Worm (Caenorhabditis elegans) whole organism, midembryonic: ENCODE results near the gene bcf-1.

ENCODE experiments used
- T22C8.4 ChIP-seq: fragments of 200-800 bp; sonication (Bioruptor generic); IDR thresholded peaks from 2 replicates; pipeline ENCODE4 v1.3.6; 2022; ENCODE audit warnings: missing genetic modification characterization, missing compliant biosample characterization
- cog-1 ChIP-seq: sonication (generic microtip); optimal IDR thresholded peaks from 2 replicates; lab custom pipeline; 2016; ENCODE audit warnings: missing genetic modification characterization, missing compliant biosample characterization
- flt-1 ChIP-seq: fragments of 200-800 bp; sonication (Bioruptor generic); IDR thresholded peaks from 2 replicates; pipeline ENCODE4 v1.3.6; 2022; ENCODE audit warnings: missing genetic modification characterization, missing compliant biosample characterization
- klf-2 ChIP-seq: fragments of 200-800 bp; sonication (Bioruptor generic); conservative IDR thresholded peaks from 2 replicates; pipeline ENCODE4 v1.3.6; 2022; ENCODE audit warnings: missing genetic modification reagents, missing genetic modification characterization, missing compliant biosample characterization
- med-1 ChIP-seq: sonication (generic microtip); optimal IDR thresholded peaks from 2 replicates; lab custom pipeline; 2017; ENCODE audit warnings: missing genetic modification characterization, mild to moderate bottlenecking, missing compliant biosample characterization, antibody characterized with exemption, missing genetic modification reagents; ENCODE audit not compliant: insufficient read depth
- ref-1 ChIP-seq: fragments of 200-800 bp; sonication (Bioruptor generic); conservative IDR thresholded peaks from 2 replicates; pipeline ENCODE4 v1.3.6; 2022; ENCODE audit warnings: missing genetic modification reagents, missing genetic modification characterization, missing compliant biosample characterization
- tab-1 ChIP-seq: fragments of 200-800 bp; sonication (Bioruptor generic); IDR thresholded peaks from 2 replicates; pipeline ENCODE4 v1.3.6; 2022; ENCODE audit warnings: missing genetic modification characterization, missing compliant biosample characterization
- ztf-23 ChIP-seq: fragments of 200-800 bp; sonication (Bioruptor generic); IDR thresholded peaks from 2 replicates; pipeline ENCODE4 v1.3.6; 2022; ENCODE audit warnings: missing genetic modification reagents, missing genetic modification characterization, missing compliant biosample characterization
- ztf-29 ChIP-seq: fragments of 200-800 bp; sonication (Bioruptor generic); IDR thresholded peaks from 2 replicates; pipeline ENCODE4 v1.3.6; 2022; ENCODE audit warnings: missing genetic modification reagents, missing genetic modification characterization, missing compliant biosample characterization

The bcf-1 gene

DNA sequence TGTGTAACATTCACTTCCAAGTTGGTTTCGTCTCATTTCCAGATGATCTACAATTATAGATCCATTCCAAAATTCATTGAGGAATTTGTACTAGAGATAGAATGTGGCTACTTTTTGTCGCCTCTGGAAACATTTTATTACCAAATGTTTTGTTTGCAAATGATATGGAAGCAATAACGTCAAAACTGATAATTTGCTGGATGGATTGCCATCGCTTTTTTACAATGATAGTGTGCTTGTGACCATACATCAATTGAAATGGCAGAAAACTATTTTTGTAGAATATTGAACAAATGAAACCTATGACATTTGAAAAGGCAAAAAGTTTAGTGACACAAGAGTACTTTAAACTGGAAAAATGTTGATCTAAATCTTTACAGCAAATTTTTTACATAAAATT is 5.9 kb upstream of the bcf-1 start:
- TF ChIP-seq klf-2 (GFP tag; lab: Robert Waterston, UW) (no peak), T22C8.4 (GFP tag; lab: Robert Waterston, UW) (no peak), ztf-23 (GFP tag; lab: Robert Waterston, UW) (no peak), ref-1 (GFP tag; lab: Robert Waterston, UW) (no peak), cog-1 (tag; lab: Kevin White, UChicago) (no peak), med-1 (GFP tag; lab: Kevin White, UChicago) (no peak)

DNA sequence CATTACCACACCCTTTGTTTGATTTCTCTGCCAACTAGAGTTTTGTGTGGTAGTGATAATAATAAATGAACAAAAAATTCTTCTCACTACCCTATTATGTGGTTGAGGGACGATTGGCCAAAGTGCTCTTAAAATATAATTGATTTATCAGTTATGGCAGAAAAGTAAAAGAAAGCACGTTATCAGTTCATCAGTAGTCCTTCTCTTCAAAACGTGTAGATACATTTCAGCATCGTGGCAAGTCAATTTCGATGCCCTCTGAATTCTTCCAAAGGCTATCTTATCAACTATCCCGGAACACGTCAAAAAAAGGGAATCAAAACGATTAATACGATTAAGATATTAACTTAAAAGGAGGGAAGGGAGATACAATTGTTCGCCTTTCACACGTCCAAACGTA is 4.5 kb upstream of the bcf-1 start:
- no peak for TF ChIP-seq ref-1 (GFP tag; lab: Robert Waterston, UW)
- no peak for TF ChIP-seq ztf-29 (GFP tag; lab: Robert Waterston, UW)
- no peak for TF ChIP-seq T22C8.4 (GFP tag; lab: Robert Waterston, UW)
- no peak for TF ChIP-seq med-1 (GFP tag; lab: Kevin White, UChicago)
- TF ChIP-seq klf-2 (GFP tag; lab: Robert Waterston, UW): no peak
- no peak for TF ChIP-seq ztf-23 (GFP tag; lab: Robert Waterston, UW)
- TF ChIP-seq flt-1 (GFP tag; lab: Robert Waterston, UW): no peak
- no peak for TF ChIP-seq tab-1
- TF ChIP-seq cog-1 (tag; lab: Kevin White, UChicago): no peak

DNA sequence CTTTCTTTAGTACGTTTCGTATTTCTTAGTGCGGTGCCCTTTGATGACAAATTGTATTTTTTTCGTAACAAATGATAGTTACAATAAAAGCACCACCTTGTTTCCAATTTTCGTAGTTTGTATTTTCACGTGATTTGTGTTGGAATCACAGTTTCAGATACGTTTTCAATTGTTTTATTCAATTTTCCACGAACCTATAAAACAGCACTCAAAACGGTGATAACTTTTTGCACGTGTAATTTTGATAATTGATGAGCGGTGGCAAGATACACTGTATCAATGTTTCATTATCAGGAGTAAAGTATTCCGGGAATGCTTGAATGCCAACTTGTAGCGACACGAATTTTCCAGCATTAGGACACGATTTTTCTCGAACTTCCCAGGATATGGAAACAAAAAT is 2.6 kb upstream of the bcf-1 start:
- TF ChIP-seq cog-1 (tag; lab: Kevin White, UChicago): no peak
- no peak for TF ChIP-seq klf-2 (GFP tag; lab: Robert Waterston, UW)
- TF ChIP-seq ztf-29 (GFP tag; lab: Robert Waterston, UW): no peak
- TF ChIP-seq T22C8.4 (GFP tag; lab: Robert Waterston, UW): no peak
- no peak for TF ChIP-seq ztf-23 (GFP tag; lab: Robert Waterston, UW)
- no peak for TF ChIP-seq tab-1
- TF ChIP-seq med-1 (GFP tag; lab: Kevin White, UChicago): no peak
- TF ChIP-seq ref-1 (GFP tag; lab: Robert Waterston, UW): no peak
- TF ChIP-seq flt-1 (GFP tag; lab: Robert Waterston, UW): no peak

DNA sequence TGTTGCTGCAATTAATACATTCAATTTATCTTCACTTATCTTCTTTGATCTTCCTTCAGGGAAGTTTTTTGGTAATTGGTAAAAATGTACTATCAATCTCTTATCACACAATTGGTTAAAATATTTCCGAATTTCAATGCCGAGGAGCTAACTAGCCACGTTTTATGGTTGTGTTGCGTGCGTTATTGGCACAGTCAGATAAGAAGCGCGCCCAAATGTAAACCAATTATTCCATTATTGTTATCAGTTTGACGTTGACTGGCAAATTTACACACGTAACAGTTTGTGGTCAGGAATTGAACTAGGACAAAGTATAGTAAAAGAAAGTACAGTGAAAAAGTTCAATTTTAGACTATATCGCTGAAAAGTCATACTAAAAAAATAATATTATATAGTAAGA is 996 bp downstream of the bcf-1 start:
- TF ChIP-seq cog-1 (tag; lab: Kevin White, UChicago) (no peak), ztf-23 (GFP tag; lab: Robert Waterston, UW) (no peak), klf-2 (GFP tag; lab: Robert Waterston, UW) (no peak), ref-1 (GFP tag; lab: Robert Waterston, UW) (no peak), flt-1 (GFP tag; lab: Robert Waterston, UW) (no peak), T22C8.4 (GFP tag; lab: Robert Waterston, UW) (no peak), tab-1 (no peak), med-1 (GFP tag; lab: Kevin White, UChicago) (no peak)

DNA sequence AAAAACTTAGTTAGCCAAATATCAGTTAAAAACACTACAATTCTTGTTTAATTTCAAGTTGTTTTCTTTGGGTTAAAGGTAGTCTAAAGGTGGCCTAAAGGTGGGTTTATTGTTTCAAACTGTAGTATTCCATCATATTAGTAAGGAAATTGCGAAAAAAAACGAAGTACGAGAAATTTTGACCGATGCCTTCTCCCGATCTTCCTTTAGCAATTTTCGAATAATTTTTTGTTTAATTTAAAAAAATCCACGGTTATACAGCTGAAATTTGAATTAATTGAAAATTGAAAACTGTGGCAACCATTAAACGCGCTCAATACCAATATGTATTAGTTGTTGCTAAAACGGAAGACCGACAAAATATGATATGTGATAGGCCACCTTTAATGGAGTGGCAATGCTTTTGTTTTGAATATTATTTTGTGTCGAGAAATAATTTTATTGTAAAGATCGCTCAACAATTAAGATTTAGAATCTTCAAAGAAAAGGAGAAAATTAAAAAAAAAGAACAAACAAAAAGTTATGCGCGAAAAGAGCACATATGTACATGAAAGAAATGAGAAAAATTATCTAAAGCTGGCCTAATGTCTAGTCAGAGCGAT is 7.5 kb downstream of the bcf-1 start:
- no peak for TF ChIP-seq klf-2 (GFP tag; lab: Robert Waterston, UW)
- no peak for TF ChIP-seq cog-1 (tag; lab: Kevin White, UChicago)
- no peak for TF ChIP-seq med-1 (GFP tag; lab: Kevin White, UChicago)
- no peak for TF ChIP-seq ref-1 (GFP tag; lab: Robert Waterston, UW)
- no peak for TF ChIP-seq ztf-23 (GFP tag; lab: Robert Waterston, UW)
- no peak for TF ChIP-seq flt-1 (GFP tag; lab: Robert Waterston, UW)
- TF ChIP-seq tab-1: no peak

DNA sequence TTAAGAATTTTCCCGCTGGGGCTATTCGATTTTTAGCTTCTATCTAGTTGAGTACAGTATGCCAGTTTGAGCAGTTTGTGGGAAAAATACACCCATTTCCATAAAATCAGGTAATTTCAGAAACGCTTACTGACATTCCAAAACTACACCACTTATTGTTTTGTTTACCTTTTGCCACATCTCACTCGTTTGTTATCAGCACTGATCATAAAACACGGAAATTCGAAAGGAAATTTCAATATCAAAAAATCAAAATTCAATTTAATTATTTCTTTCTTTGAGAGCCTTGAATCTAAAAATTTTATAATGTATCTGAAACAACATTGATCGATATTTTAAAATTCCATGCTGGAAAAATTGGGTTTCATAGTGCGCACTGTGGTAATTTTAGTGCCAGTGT is 8.1 kb downstream of the bcf-1 start:
- TF ChIP-seq cog-1 (tag; lab: Kevin White, UChicago) (no peak), T22C8.4 (GFP tag; lab: Robert Waterston, UW) (no peak), klf-2 (GFP tag; lab: Robert Waterston, UW) (no peak), ztf-29 (GFP tag; lab: Robert Waterston, UW) (no peak), flt-1 (GFP tag; lab: Robert Waterston, UW) (no peak), med-1 (GFP tag; lab: Kevin White, UChicago) (no peak), ztf-23 (GFP tag; lab: Robert Waterston, UW) (no peak), tab-1 (no peak), ref-1 (GFP tag; lab: Robert Waterston, UW) (no peak)

DNA sequence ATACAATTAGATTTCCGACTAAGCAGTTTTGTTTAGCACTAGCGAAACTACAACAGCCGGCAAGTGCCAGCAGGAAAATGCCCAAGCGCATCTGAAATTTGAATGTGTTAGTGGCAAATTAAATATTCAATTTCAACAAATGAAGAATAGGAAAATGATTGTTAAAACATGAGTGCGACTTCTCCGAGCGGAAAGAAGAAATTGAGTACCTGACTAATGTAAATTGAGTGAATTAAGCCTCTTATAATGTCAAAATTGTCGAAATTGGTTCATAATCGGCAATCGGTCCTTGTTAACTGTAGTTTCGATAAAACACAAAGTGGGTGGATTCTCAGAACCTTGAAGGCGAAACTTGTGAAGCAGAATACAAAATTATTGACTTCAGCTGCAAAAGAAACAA is 8.8 kb downstream of the bcf-1 start, which contains the start of gene gfi-1:
Gene gfi-1 (minus strand): TSS at position 101 of the 400 bp plus-strand sequence.
- no peak for TF ChIP-seq med-1 (GFP tag; lab: Kevin White, UChicago)
- TF ChIP-seq T22C8.4 (GFP tag; lab: Robert Waterston, UW): no peak

DNA sequence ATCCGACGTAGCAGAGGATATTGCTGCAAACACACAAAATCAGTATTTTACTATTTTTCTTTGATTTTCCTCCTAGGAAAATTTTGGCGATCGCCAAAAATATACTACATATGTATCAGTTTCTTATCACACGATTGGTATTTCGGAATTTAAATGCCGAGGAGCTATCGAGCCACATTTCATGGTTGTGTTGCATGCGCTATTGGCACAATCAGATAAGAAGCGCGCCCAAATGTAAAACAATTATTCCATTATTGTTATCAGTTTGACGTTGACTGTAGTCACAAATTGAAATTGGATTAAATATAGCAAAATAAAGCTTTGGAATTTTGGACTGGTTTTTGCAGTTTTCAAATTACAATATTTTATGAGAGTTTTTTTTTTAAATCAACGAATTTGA is 9.7 kb downstream of the bcf-1 start:
- no peak for TF ChIP-seq T22C8.4 (GFP tag; lab: Robert Waterston, UW)
- no peak for TF ChIP-seq med-1 (GFP tag; lab: Kevin White, UChicago)
- TF ChIP-seq flt-1 (GFP tag; lab: Robert Waterston, UW): no peak
- no peak for TF ChIP-seq klf-2 (GFP tag; lab: Robert Waterston, UW)
- TF ChIP-seq tab-1: no peak
- TF ChIP-seq cog-1 (tag; lab: Kevin White, UChicago): no peak
- no peak for TF ChIP-seq ref-1 (GFP tag; lab: Robert Waterston, UW)

DNA sequence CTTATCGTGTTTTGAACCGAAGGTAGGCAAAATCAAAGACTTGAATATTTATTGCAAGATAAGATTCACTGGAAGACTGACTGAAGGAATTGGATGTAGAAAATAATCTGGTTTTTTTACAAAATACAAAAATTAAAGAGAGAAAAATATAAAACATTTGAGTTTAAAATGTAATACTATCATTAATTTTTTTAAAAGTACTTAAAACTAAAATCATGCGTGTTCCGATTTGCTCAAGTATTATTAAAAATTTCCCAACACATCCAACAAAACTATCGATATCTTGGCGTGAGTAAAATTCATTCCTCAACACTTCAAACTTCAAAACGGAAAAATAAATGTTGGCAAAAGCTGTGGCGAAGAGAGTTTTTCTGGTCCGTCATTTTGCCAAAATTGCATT is 18.4 kb downstream of the bcf-1 start, which contains the start of gene F57F4.1:
Gene F57F4.1 (plus strand): TSS at position 301 of the 400 bp plus-strand sequence.
- TF ChIP-seq klf-2 (GFP tag; lab: Robert Waterston, UW) (no peak), flt-1 (GFP tag; lab: Robert Waterston, UW) (no peak), ztf-29 (GFP tag; lab: Robert Waterston, UW) (no peak), med-1 (GFP tag; lab: Kevin White, UChicago) (no peak), ztf-23 (GFP tag; lab: Robert Waterston, UW) (no peak), T22C8.4 (GFP tag; lab: Robert Waterston, UW) (no peak), cog-1 (tag; lab: Kevin White, UChicago) (no peak), tab-1 (no peak), ref-1 (GFP tag; lab: Robert Waterston, UW) (no peak)
